Worm (Caenorhabditis elegans) whole organism, L4 larva: Measurements from ENCODE around the gene ZK353.10.

ENCODE experiments used
- F10B5.3 ChIP-seq: sonication (generic microtip); optimal IDR thresholded peaks from 2 replicates; lab custom pipeline; 2016; ENCODE audit warnings: mild to moderate bottlenecking, missing genetic modification characterization, missing compliant biosample characterization
- F44E2.7 ChIP-seq: fragments of 200-800 bp; sonication (Bioruptor generic); IDR thresholded peaks from 2 replicates; pipeline ENCODE4 v2.1.2; 2022; ENCODE audit warnings: missing genetic modification characterization, missing compliant biosample characterization
- Y105C5A.15 ChIP-seq: fragments of 200-800 bp; sonication (Bioruptor generic); IDR thresholded peaks from 2 replicates; pipeline ENCODE4 v1.3.6; 2022; ENCODE audit warnings: missing genetic modification characterization, missing compliant biosample characterization
- Y48G9A.11 ChIP-seq: fragments of 200-800 bp; sonication (Bioruptor generic); IDR thresholded peaks from 2 replicates; pipeline ENCODE4 v1.3.6; 2022; ENCODE audit warnings: missing genetic modification reagents, missing genetic modification characterization, missing compliant biosample characterization
- Y75B8A.6 ChIP-seq: fragments of 200-800 bp; sonication (Bioruptor generic); IDR thresholded peaks from 2 replicates; pipeline ENCODE4 v1.3.6; 2022; ENCODE audit warnings: missing genetic modification reagents, missing genetic modification characterization, missing compliant biosample characterization
- ZK546.5 ChIP-seq, 2 experiments: sonication (generic microtip); optimal IDR thresholded peaks; 2 replicates each; lab custom pipeline; 2017; ENCODE audit warnings: missing biosample characterization in 2 of 2, missing genetic modification characterization in 2 of 2
- attf-4 ChIP-seq: sonication (generic microtip); optimal IDR thresholded peaks from 3 replicates; lab custom pipeline; 2017; ENCODE audit warnings: missing biosample characterization, missing genetic modification characterization
- ceh-20 ChIP-seq: fragments of 200-800 bp; sonication (Bioruptor generic); IDR thresholded peaks from 2 replicates; pipeline ENCODE4 v1.3.6; 2022; ENCODE audit warnings: missing genetic modification reagents, missing genetic modification characterization, missing compliant biosample characterization
- ceh-44 ChIP-seq: fragments of 200-800 bp; sonication (Bioruptor generic); IDR thresholded peaks from 2 replicates; pipeline ENCODE4 v1.3.6; 2022; ENCODE audit warnings: missing genetic modification reagents, missing genetic modification characterization, missing compliant biosample characterization
- cey-2 ChIP-seq: sonication (generic microtip); optimal IDR thresholded peaks from 3 replicates; lab custom pipeline; 2017; ENCODE audit warnings: missing genetic modification characterization, mild to moderate bottlenecking, missing compliant biosample characterization, antibody characterized with exemption, borderline replicate concordance; ENCODE audit not compliant: insufficient read depth
- dmd-9 ChIP-seq: fragments of 200-800 bp; sonication (Bioruptor generic); IDR thresholded peaks from 2 replicates; pipeline ENCODE4 v1.3.6; 2022; ENCODE audit warnings: missing genetic modification reagents, missing genetic modification characterization, missing compliant biosample characterization
- dpl-1 ChIP-seq: fragments of 150-350 bp; optimal IDR thresholded peaks from 2 replicates; lab custom pipeline; 2014; ENCODE audit warnings: missing biosample characterization, missing genetic modification reagents, missing genetic modification characterization
- duxl-1 ChIP-seq: sonication (generic microtip); optimal IDR thresholded peaks from 2 replicates; lab custom pipeline; 2016; ENCODE audit warnings: mild to moderate bottlenecking, missing genetic modification characterization, moderate library complexity, missing compliant biosample characterization; ENCODE audit not compliant: poor library complexity
- egl-27 ChIP-seq: sonication (generic microtip); optimal IDR thresholded peaks from 3 replicates; lab custom pipeline; 2017; ENCODE audit warnings: missing biosample characterization, missing genetic modification reagents, missing genetic modification characterization
- fkh-10 ChIP-seq: fragments of 150-350 bp; optimal IDR thresholded peaks from 2 replicates; lab custom pipeline; 2014; ENCODE audit warnings: missing biosample characterization, missing genetic modification reagents, missing genetic modification characterization
- fos-1 ChIP-seq: fragments of 150-350 bp; optimal IDR thresholded peaks from 2 replicates; lab custom pipeline; 2014; ENCODE audit warnings: missing biosample characterization, missing genetic modification characterization
- hif-1 ChIP-seq, 2 experiments: sonication (generic microtip); optimal IDR thresholded peaks; 2 replicates each; lab custom pipeline; 2016 to 2017; ENCODE audit warnings: missing compliant biosample characterization in 2 of 2, missing genetic modification characterization in 2 of 2, missing genetic modification reagents in 2 of 2, missing genotype in 2 of 2, mild to moderate bottlenecking in 1 of 2
- hmg-1.1 ChIP-seq: fragments of 200-800 bp; sonication (Bioruptor generic); IDR thresholded peaks from 2 replicates; pipeline ENCODE4 v1.3.6; 2022; ENCODE audit warnings: missing genetic modification reagents, missing genetic modification characterization, missing compliant biosample characterization
- lin-1 ChIP-seq: fragments of 200-800 bp; sonication (Bioruptor generic); IDR thresholded peaks from 2 replicates; pipeline ENCODE4 v1.3.6; 2022; ENCODE audit warnings: missing genetic modification reagents, missing genetic modification characterization, missing compliant biosample characterization
- lin-13 ChIP-seq: fragments of 150-350 bp; optimal IDR thresholded peaks from 2 replicates; lab custom pipeline; 2014; ENCODE audit warnings: missing biosample characterization, missing genetic modification reagents, missing genetic modification characterization
- lir-3 ChIP-seq: sonication (generic microtip); optimal IDR thresholded peaks from 2 replicates; lab custom pipeline; 2016; ENCODE audit warnings: mild to moderate bottlenecking, missing genetic modification characterization, missing compliant biosample characterization
- lsy-2 ChIP-seq, 2 experiments: fragments of 150-350 bp in 1 of 2; sonication (generic microtip) in 1 of 2; optimal IDR thresholded peaks; 2 replicates each; lab custom pipeline; 2014 to 2017; ENCODE audit warnings: missing biosample characterization in 2 of 2, missing genetic modification characterization in 2 of 2
- mdt-29 ChIP-seq: fragments of 200-800 bp; sonication (Bioruptor generic); IDR thresholded peaks from 2 replicates; pipeline ENCODE4 v1.3.6; 2022; ENCODE audit warnings: missing genetic modification reagents, missing genetic modification characterization, missing compliant biosample characterization
- mep-1 ChIP-seq: fragments of 150-350 bp; sonication (generic microtip); optimal IDR thresholded peaks from 3 replicates; lab custom pipeline; 2014; ENCODE audit warnings: missing biosample characterization, missing genetic modification characterization
- mxl-2 ChIP-seq: fragments of 200-800 bp; sonication (Bioruptor generic); conservative IDR thresholded peaks from 2 replicates; pipeline ENCODE4 v1.3.6; 2022; ENCODE audit warnings: missing genetic modification reagents, missing genetic modification characterization, missing compliant biosample characterization
- nhr-10 ChIP-seq: fragments of 150-350 bp; optimal IDR thresholded peaks from 2 replicates; lab custom pipeline; 2014; ENCODE audit warnings: missing biosample characterization, missing genetic modification characterization
- nhr-111 ChIP-seq: fragments of 200-800 bp; sonication (Bioruptor generic); optimal IDR thresholded peaks from 2 replicates; lab custom pipeline; 2018; ENCODE audit warnings: mild to moderate bottlenecking, missing genetic modification characterization, missing compliant biosample characterization
- nhr-28 ChIP-seq: fragments of 150-350 bp; optimal IDR thresholded peaks from 2 replicates; lab custom pipeline; 2014; ENCODE audit warnings: missing biosample characterization, missing genetic modification characterization
- nhr-41 ChIP-seq: fragments of 200-800 bp; sonication (Bioruptor generic); IDR thresholded peaks from 2 replicates; pipeline ENCODE4 v1.3.6; 2022; ENCODE audit warnings: missing genetic modification reagents, missing genetic modification characterization, missing compliant biosample characterization
- nhr-42 ChIP-seq: fragments of 200-800 bp; sonication (Bioruptor generic); IDR thresholded peaks from 2 replicates; pipeline ENCODE4 v1.3.6; 2022; ENCODE audit warnings: missing genetic modification characterization, missing compliant biosample characterization
- nhr-6 ChIP-seq: fragments of 150-350 bp; optimal IDR thresholded peaks from 2 replicates; lab custom pipeline; 2014; ENCODE audit warnings: missing biosample characterization, missing genetic modification characterization
- nhr-76 ChIP-seq: fragments of 150-350 bp; optimal IDR thresholded peaks from 2 replicates; lab custom pipeline; 2014; ENCODE audit warnings: missing biosample characterization, missing genetic modification characterization
- rbr-2 ChIP-seq: sonication (generic microtip); optimal IDR thresholded peaks from 2 replicates; lab custom pipeline; 2016; ENCODE audit warnings: missing genotype, missing genetic modification characterization, missing compliant biosample characterization
- sdz-12 ChIP-seq: fragments of 200-800 bp; sonication (Bioruptor generic); optimal IDR thresholded peaks from 2 replicates; lab custom pipeline; 2018; ENCODE audit warnings: mild to moderate bottlenecking, missing genetic modification characterization, missing compliant biosample characterization
- set-16 ChIP-seq: fragments of 200-800 bp; sonication (Bioruptor generic); IDR thresholded peaks from 2 replicates; pipeline ENCODE4 v1.3.6; 2022; ENCODE audit warnings: missing genetic modification reagents, missing genetic modification characterization, missing compliant biosample characterization
- unc-130 ChIP-seq: sonication (generic microtip); optimal IDR thresholded peaks from 2 replicates; lab custom pipeline; 2016; ENCODE audit warnings: missing genetic modification reagents, missing genetic modification characterization, missing compliant biosample characterization
- unc-39 ChIP-seq: sonication (generic microtip); optimal IDR thresholded peaks from 2 replicates; lab custom pipeline; 2017; ENCODE audit warnings: missing biosample characterization, missing genetic modification characterization
- unc-62 ChIP-seq, 3 experiments: fragments of 150-350 bp in 1 of 3; sonication (generic microtip); optimal IDR thresholded peaks in 2 of 3; peaks in 1 of 3; 1 replicate in 1 of 3; 2 replicates in 2 of 3; lab custom pipeline; 2014 to 2017; ENCODE audit warnings: missing biosample characterization in 3 of 3, missing genetic modification characterization in 3 of 3, missing genetic modification reagents in 3 of 3, missing genotype in 1 of 3
- zag-1 ChIP-seq: fragments of 150-350 bp; optimal IDR thresholded peaks from 2 replicates; lab custom pipeline; 2014; ENCODE audit warnings: missing biosample characterization, missing genetic modification characterization
- zfp-3 ChIP-seq: fragments of 200-800 bp; sonication (Bioruptor generic); conservative IDR thresholded peaks from 2 replicates; pipeline ENCODE4 v1.3.6; 2022; ENCODE audit warnings: missing genetic modification reagents, missing genetic modification characterization, missing compliant biosample characterization
- zip-11 ChIP-seq: fragments of 200-800 bp; sonication (Bioruptor generic); IDR thresholded peaks from 2 replicates; pipeline ENCODE4 v1.3.6; 2022; ENCODE audit warnings: missing genetic modification characterization, missing compliant biosample characterization
- zip-2 ChIP-seq: fragments of 150-350 bp; optimal IDR thresholded peaks from 2 replicates; lab custom pipeline; 2014; ENCODE audit warnings: missing biosample characterization, missing genetic modification characterization

Gene ZK353.10

DNA sequence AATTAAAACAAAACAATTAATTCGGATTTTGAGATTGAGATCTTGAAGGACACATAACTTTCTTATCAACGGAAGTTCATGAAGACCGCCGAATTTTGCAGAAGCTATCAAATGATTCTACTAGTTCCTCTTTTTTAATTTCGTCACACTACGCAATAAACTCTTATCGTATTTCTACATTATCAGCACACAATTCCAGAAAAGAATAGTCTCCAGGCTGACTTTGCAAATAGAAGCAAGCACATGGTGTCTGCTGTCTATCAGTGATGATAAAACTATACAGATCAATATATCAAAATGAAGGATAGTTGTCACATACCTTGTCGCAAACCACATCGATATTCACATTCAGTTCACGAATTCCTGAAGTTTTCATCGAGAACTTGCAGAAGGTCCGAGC lies 6.3 kb upstream of the ZK353.10 start (continued):
- TF ChIP-seq lin-1 (GFP tag; lab: Robert Waterston, UW) (peak; percentile 43; the same call in 1 of the 2 replicates), mxl-2 (no peak), fos-1 (tag; lab: Kevin White, UChicago) (no peak), cey-2 (tag; lab: Kevin White, UChicago) (no peak), Y105C5A.15 (GFP tag; lab: Robert Waterston, UW) (no peak), unc-62 (GFP tag; optimal IDR thresholded peaks at IDR 0.05 in 1 of 2; lab: Kevin White, UChicago) (no peak), unc-62 (tag; optimal IDR thresholded peaks at IDR 0.05; lab: Kevin White, UChicago) (no peak), duxl-1 (tag; lab: Kevin White, UChicago) (no peak), zfp-3 (GFP tag; lab: Robert Waterston, UW) (no peak), nhr-6 (tag; lab: Kevin White, UChicago) (no peak), mdt-29 (GFP tag; lab: Robert Waterston, UW) (no peak), hmg-1.1 (GFP tag; lab: Robert Waterston, UW) (no peak), lir-3 (no peak), nhr-76 (tag; lab: Kevin White, UChicago) (no peak), set-16 (GFP tag; lab: Robert Waterston, UW) (no peak), egl-27 (no peak), sdz-12 (GFP tag; lab: Kevin White, UChicago) (no peak), rbr-2 (tag; lab: Kevin White, UChicago) (no peak), lin-13 (GFP tag; lab: Kevin White, UChicago) (no peak), attf-4 (tag; lab: Kevin White, UChicago) (no peak), nhr-42 (no peak), F10B5.3 (no peak), F44E2.7 (GFP tag; lab: Robert Waterston, UW) (no peak), ceh-20 (GFP tag; lab: Robert Waterston, UW) (no peak), Y48G9A.11 (GFP tag; lab: Robert Waterston, UW) (no peak), lsy-2 (tag; optimal IDR thresholded peaks at IDR 0.05; lab: Kevin White, UChicago) (peak in 1 of 2 experiments; percentile 8), fkh-10 (GFP tag; lab: Kevin White, UChicago) (no peak), unc-130 (GFP tag; lab: Kevin White, UChicago) (no peak), nhr-28 (tag; lab: Kevin White, UChicago) (peak; percentile 73)

DNA sequence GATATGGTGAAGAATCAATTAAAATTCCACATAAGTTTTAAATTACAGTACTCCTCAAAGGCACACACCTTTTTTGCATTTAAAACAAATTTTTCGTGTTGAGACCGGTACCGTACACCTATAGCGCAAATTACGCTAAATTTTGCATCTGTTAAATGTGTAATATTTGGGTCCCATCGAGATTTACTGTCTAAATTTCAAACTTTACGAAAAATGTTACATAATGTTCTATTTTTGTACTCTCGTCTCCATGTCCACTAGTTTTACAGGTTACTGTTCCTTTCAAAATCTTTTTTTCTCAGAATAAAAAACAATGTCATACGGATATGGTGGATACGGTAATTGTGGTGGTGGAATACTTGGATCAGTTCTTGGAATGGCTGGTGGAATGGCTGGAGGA lies 4.2 kb upstream of the ZK353.10 start, which contains the start of gene ZK353.2:
ZK353.2 (plus strand) TSS at position 301 of the 400 bp plus-strand sequence.
- no peak for TF ChIP-seq hif-1 (tag; optimal IDR thresholded peaks at IDR 0.05; lab: Kevin White, UChicago)
- no peak for TF ChIP-seq ZK546.5 (tag; optimal IDR thresholded peaks at IDR 0.05; lab: Kevin White, UChicago)
- no peak for TF ChIP-seq lin-13 (GFP tag; lab: Kevin White, UChicago)
- TF ChIP-seq Y75B8A.6 (GFP tag; lab: Robert Waterston, UW) = no peak
- no peak for TF ChIP-seq lin-1 (GFP tag; lab: Robert Waterston, UW)
- TF ChIP-seq zag-1 (tag; lab: Kevin White, UChicago) = no peak
- TF ChIP-seq mep-1 (tag; lab: Kevin White, UChicago) = no peak
- TF ChIP-seq nhr-41 (GFP tag; lab: Robert Waterston, UW) = no peak
- no peak for TF ChIP-seq dpl-1 (GFP tag; lab: Kevin White, UChicago)
- TF ChIP-seq attf-4 (tag; lab: Kevin White, UChicago) = no peak
- no peak for TF ChIP-seq zfp-3 (GFP tag; lab: Robert Waterston, UW)
- TF ChIP-seq nhr-10 = no peak
- TF ChIP-seq ceh-44 (GFP tag; lab: Robert Waterston, UW) = no peak
- TF ChIP-seq zip-11 (GFP tag; lab: Robert Waterston, UW) = no peak
- TF ChIP-seq mdt-29 (GFP tag; lab: Robert Waterston, UW) = no peak
- TF ChIP-seq dmd-9 (GFP tag; lab: Robert Waterston, UW) = no peak
- TF ChIP-seq zip-2 = no peak
- TF ChIP-seq unc-39 (tag; lab: Kevin White, UChicago) = no peak
- TF ChIP-seq nhr-111 = no peak
- TF ChIP-seq, all 104 proteins: peak for 0
